Worm (Caenorhabditis elegans): ENCODE measurements around the gene nhr-45.

nhr-45 gene

DNA sequence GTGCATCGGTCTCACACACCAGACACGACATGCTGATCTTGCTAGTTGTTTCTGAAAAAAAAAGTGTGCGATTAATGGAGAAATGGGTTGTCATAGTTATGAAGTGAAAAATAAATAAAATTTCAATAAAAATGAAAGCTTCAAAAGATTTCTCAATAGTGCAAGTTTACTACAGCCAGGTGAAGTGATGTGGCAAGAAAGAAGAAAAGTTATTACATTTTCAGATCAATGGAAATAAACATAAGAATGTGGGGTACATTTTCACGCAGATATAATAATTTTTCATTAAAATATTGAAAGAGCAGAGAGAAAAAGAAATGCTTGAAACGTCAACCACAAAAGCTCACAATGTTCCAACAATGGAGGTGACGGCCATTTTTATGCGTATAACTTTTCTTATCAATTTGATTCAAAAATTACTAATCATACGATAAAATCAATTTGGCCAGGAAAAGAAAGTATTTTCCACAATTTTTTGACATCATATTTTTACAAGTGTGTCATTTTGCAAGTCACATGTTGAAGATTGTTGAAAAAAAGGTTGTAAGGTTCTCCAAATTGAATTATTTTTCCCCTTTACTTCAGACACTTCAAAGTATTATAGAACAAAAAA lies at the start of gene nhr-45:
Gene nhr-45, minus strand, starts transcription at position 51 of the 613 bp plus-strand sequence.
- TF ChIP-seq T20F7.1 (GFP tag; optimal IDR thresholded peaks at IDR 0.05) (peak; percentile 34), nhr-28 (tag; optimal IDR thresholded peaks at IDR 0.05) (peak; percentile 25), dmd-6 (GFP tag; IDR thresholded peaks at IDR 0.05) (peak; percentile 42; the same call in 1 of the 2 replicates), pqm-1 (tag; optimal IDR thresholded peaks at IDR 0.05) (peak; percentile 26), nhr-25 (tag; optimal IDR thresholded peaks at IDR 0.05; ENCODE audit: borderline replicate concordance, insufficient read depth) (no peak), fos-1 (tag; optimal IDR thresholded peaks at IDR 0.05) (no peak), lsy-2 (tag; optimal IDR thresholded peaks at IDR 0.05) (peak in 1 of 2 experiments; percentile 13), nhr-77 (tag; optimal IDR thresholded peaks at IDR 0.05) (peak; percentile 24)

DNA sequence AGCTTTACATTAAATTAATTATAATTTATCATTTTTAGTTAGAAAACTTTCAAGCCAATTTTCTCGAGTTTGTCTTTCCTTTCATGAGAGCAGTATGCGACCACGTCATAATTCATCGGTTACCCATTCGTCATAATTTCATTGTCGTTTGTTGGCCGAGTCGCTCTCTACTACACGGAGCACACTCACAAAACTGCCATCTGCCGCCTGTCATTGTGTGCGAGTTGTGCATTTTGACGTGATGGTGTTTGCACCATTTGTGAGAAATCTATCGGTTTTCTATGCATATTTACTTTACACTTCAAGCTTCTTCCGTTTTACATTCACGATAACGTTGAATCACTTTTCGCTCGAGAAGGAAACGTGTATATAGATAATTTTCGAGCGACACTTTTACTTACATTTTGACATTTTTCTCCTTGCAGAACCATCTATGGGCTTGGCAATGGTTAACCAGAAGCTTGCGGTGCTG lies 46.7 kb upstream of the nhr-45 start, which contains the start of gene dhhc-10:
Gene dhhc-10, plus strand, starts transcription at position 422 of the 472 bp plus-strand sequence.
- TF ChIP-seq arid-1 (GFP tag; conservative IDR thresholded peaks at IDR 0.05) (no peak), Y75B8A.6 (GFP tag; IDR thresholded peaks at IDR 0.05) (no peak), nhr-10 (tag; optimal IDR thresholded peaks at IDR 0.05) (no peak), egl-43 (GFP tag; IDR thresholded peaks at IDR 0.05) (peak; percentile 62; the same call in 1 of the 2 replicates), unc-130 (GFP tag; optimal IDR thresholded peaks at IDR 0.05) (no peak), rbr-2 (tag; optimal IDR thresholded peaks at IDR 0.05) (peak; percentile 24), madf-9 (GFP tag; conservative IDR thresholded peaks at IDR 0.05) (0 out of 2 replicates have a peak, but pooled peaks have one; percentile 12), ces-1 (GFP tag; optimal IDR thresholded peaks at IDR 0.05) (no peak), tra-1 (GFP tag; IDR thresholded peaks at IDR 0.05) (0 out of 2 replicates have a peak, but pooled peaks have one; percentile 7), php-3 (GFP tag; IDR thresholded peaks at IDR 0.05) (peak; percentile 33; the same call in 1 of the 2 replicates), dpl-1 (GFP tag; optimal IDR thresholded peaks at IDR 0.05) (peak; percentile 37), daf-16 (GFP tag; optimal IDR thresholded peaks at IDR 0.05) (no peak), daf-16 (tag; optimal IDR thresholded peaks at IDR 0.05) (peak; percentile 64), F26F4.8 (GFP tag; conservative IDR thresholded peaks at IDR 0.05) (no peak), mdt-29 (GFP tag; IDR thresholded peaks at IDR 0.05) (no peak), nhr-77 (tag; optimal IDR thresholded peaks at IDR 0.05) (peak; percentile 68), nhr-25 (tag; optimal IDR thresholded peaks at IDR 0.05; ENCODE audit: borderline replicate concordance, insufficient read depth) (no peak), hlh-11 (tag; optimal IDR thresholded peaks at IDR 0.05) (peak; percentile 84), lin-38 (GFP tag; IDR thresholded peaks at IDR 0.05) (0 out of 2 replicates have a peak, but pooled peaks have one; percentile 14), dve-1 (tag; optimal IDR thresholded peaks at IDR 0.05; ENCODE audit: insufficient read depth) (peak; percentile 83), T26A8.4 (GFP tag; IDR thresholded peaks at IDR 0.05) (peak; percentile 30; the same call in 1 of the 2 replicates), nhr-28 (tag; optimal IDR thresholded peaks at IDR 0.05) (peak; percentile 74), nhr-41 (GFP tag; IDR thresholded peaks at IDR 0.05) (no peak), T20F7.1 (GFP tag; optimal IDR thresholded peaks at IDR 0.05) (peak; percentile 20), mxl-3 (GFP tag; optimal IDR thresholded peaks at IDR 0.05) (peak; percentile 58), lin-13 (GFP tag; optimal IDR thresholded peaks at IDR 0.05) (peak; percentile 6), dmd-9 (GFP tag; IDR thresholded peaks at IDR 0.05) (no peak), lin-29 (GFP tag; IDR thresholded peaks at IDR 0.05) (no peak), mes-2 (tag; optimal IDR thresholded peaks at IDR 0.05; ENCODE audit: poor library complexity, severe bottlenecking) (peak; percentile 74), nhr-6 (tag; optimal IDR thresholded peaks at IDR 0.05) (peak; percentile 79), lsy-2 (tag; optimal IDR thresholded peaks at IDR 0.05) (peak in 1 of 2 experiments; percentile 73), zag-1 (tag; optimal IDR thresholded peaks at IDR 0.05) (no peak), mep-1 (tag; optimal IDR thresholded peaks at IDR 0.05) (peak; percentile 67), pha-4 (GFP tag; IDR thresholded peaks at IDR 0.05) (no peak), pha-4 (tag; optimal IDR thresholded peaks at IDR 0.05) (peak; percentile 47), ceh-20 (GFP tag; IDR thresholded peaks at IDR 0.05) (0 out of 2 replicates have a peak, but pooled peaks have one; percentile 32), aha-1 (tag) (peak; percentile 69), hlh-30 (tag; optimal IDR thresholded peaks at IDR 0.05; ENCODE audit: insufficient read depth) (peak; percentile 43), nhr-102 (tag; optimal IDR thresholded peaks at IDR 0.05) (peak; percentile 28), dmd-6 (GFP tag; IDR thresholded peaks at IDR 0.05) (peak; percentile 83), hmg-1.1 (GFP tag; IDR thresholded peaks at IDR 0.05) (0 out of 2 replicates have a peak, but pooled peaks have one; percentile 35), pqm-1 (tag; optimal IDR thresholded peaks at IDR 0.05) (peak; percentile 84), nhr-11 (tag; optimal IDR thresholded peaks at IDR 0.05) (no peak), mdl-1 (tag; optimal IDR thresholded peaks at IDR 0.05) (peak in 1 of 2 experiments; percentile 1)

All from whole organism, L4 larva.